Worm (Caenorhabditis elegans) whole organism, young adult: ENCODE results near the gene Y41D4A.6.

Experiments
- D2030.7 ChIP-seq: fragments of 200-800 bp; sonication (Bioruptor generic); IDR thresholded peaks from 2 replicates; pipeline ENCODE4 v1.3.6; 2022; ENCODE audit warnings: missing genetic modification reagents, missing genetic modification characterization, missing compliant biosample characterization
- F33H1.4 ChIP-seq: fragments of 200-800 bp; sonication (Bioruptor generic); IDR thresholded peaks from 2 replicates; pipeline ENCODE4 v1.3.6; 2022; ENCODE audit warnings: missing genetic modification reagents, missing genetic modification characterization, missing compliant biosample characterization
- F37B4.10 ChIP-seq: fragments of 200-800 bp; sonication (Bioruptor generic); IDR thresholded peaks from 2 replicates; pipeline ENCODE4 v1.3.6; 2022; ENCODE audit warnings: missing genetic modification characterization, missing compliant biosample characterization
- F52B5.7 ChIP-seq: sonication (generic microtip); optimal IDR thresholded peaks from 2 replicates; lab custom pipeline; 2016; ENCODE audit warnings: mild to moderate bottlenecking, missing genetic modification characterization, missing compliant biosample characterization
- Y53F4B.3 ChIP-seq: fragments of 200-800 bp; sonication (Bioruptor generic); IDR thresholded peaks from 2 replicates; pipeline ENCODE4 v1.3.6; 2022; ENCODE audit warnings: missing genetic modification reagents, missing genetic modification characterization, missing compliant biosample characterization
- aptf-3 ChIP-seq: fragments of 200-800 bp; sonication (Bioruptor generic); IDR thresholded peaks from 2 replicates; pipeline ENCODE4 v1.3.6; 2022; ENCODE audit warnings: missing genetic modification characterization, missing compliant biosample characterization
- atf-7 ChIP-seq: sonication (generic microtip); optimal IDR thresholded peaks from 2 replicates; lab custom pipeline; 2017; ENCODE audit warnings: mild to moderate bottlenecking, missing genetic modification characterization, missing compliant biosample characterization
- ceh-100 ChIP-seq: fragments of 200-800 bp; sonication (Bioruptor generic); IDR thresholded peaks from 2 replicates; pipeline ENCODE4 v1.3.6; 2022; ENCODE audit warnings: missing genetic modification reagents, missing genetic modification characterization, missing compliant biosample characterization
- ceh-91 ChIP-seq: fragments of 200-800 bp; sonication (Bioruptor generic); IDR thresholded peaks from 2 replicates; pipeline ENCODE4 v1.3.6; 2022; ENCODE audit warnings: missing genetic modification reagents, missing genetic modification characterization, missing compliant biosample characterization
- dox-1 ChIP-seq: fragments of 200-800 bp; sonication (Bioruptor generic); IDR thresholded peaks from 2 replicates; pipeline ENCODE4 v1.3.6; 2022; ENCODE audit warnings: missing genetic modification reagents, missing genetic modification characterization, missing compliant biosample characterization
- efl-1 ChIP-seq: fragments of 150-350 bp; optimal IDR thresholded peaks from 2 replicates; lab custom pipeline; 2014; ENCODE audit warnings: missing biosample characterization, missing genetic modification reagents, missing genetic modification characterization
- egl-18 ChIP-seq: fragments of 200-800 bp; sonication (Bioruptor generic); IDR thresholded peaks from 2 replicates; pipeline ENCODE4 v1.3.6; 2022; ENCODE audit warnings: missing genetic modification reagents, missing genetic modification characterization, missing compliant biosample characterization
- ekl-4 ChIP-seq: fragments of 200-800 bp; sonication (Bioruptor generic); IDR thresholded peaks from 2 replicates; pipeline ENCODE4 v1.3.6; 2022; ENCODE audit warnings: missing genetic modification reagents, missing genetic modification characterization, missing compliant biosample characterization
- gei-17 ChIP-seq: fragments of 200-800 bp; sonication (Bioruptor generic); optimal IDR thresholded peaks from 2 replicates; lab custom pipeline; 2018; ENCODE audit warnings: mild to moderate bottlenecking, missing genetic modification characterization, missing compliant biosample characterization
- him-1 ChIP-seq: sonication (generic microtip); optimal IDR thresholded peaks from 2 replicates; lab custom pipeline; 2016; ENCODE audit warnings: missing genotype, missing genetic modification reagents, missing genetic modification characterization, missing compliant biosample characterization
- let-607 ChIP-seq, 2 experiments: fragments of 200-800 bp in 1 of 2; sonication (Bioruptor generic) in 1 of 2; sonication (generic microtip) in 1 of 2; optimal IDR thresholded peaks; 2 replicates each; lab custom pipeline; 2016 to 2018; ENCODE audit warnings: mild to moderate bottlenecking in 2 of 2, missing compliant biosample characterization in 2 of 2, missing genetic modification characterization in 2 of 2, moderate library complexity in 2 of 2, missing genotype in 1 of 2
- lir-1 ChIP-seq: fragments of 200-800 bp; sonication (Bioruptor generic); conservative IDR thresholded peaks from 2 replicates; pipeline ENCODE4 v1.3.6; 2022; ENCODE audit warnings: missing genetic modification reagents, missing genetic modification characterization, missing compliant biosample characterization
- lsl-1 ChIP-seq: fragments of 200-800 bp; sonication (Bioruptor generic); optimal IDR thresholded peaks from 2 replicates; lab custom pipeline; 2018; ENCODE audit warnings: mild to moderate bottlenecking, missing genetic modification characterization, moderate library complexity, missing compliant biosample characterization
- madf-6 ChIP-seq: fragments of 200-800 bp; sonication (Bioruptor generic); IDR thresholded peaks from 2 replicates; pipeline ENCODE4 v1.3.6; 2022; ENCODE audit warnings: missing genetic modification reagents, missing genetic modification characterization, missing compliant biosample characterization
- madf-8 ChIP-seq: fragments of 200-800 bp; sonication (Bioruptor generic); conservative IDR thresholded peaks from 2 replicates; pipeline ENCODE4 v1.3.6; 2022; ENCODE audit warnings: missing genetic modification reagents, missing genetic modification characterization, missing compliant biosample characterization
- nhr-80 ChIP-seq: sonication (generic microtip); optimal IDR thresholded peaks from 2 replicates; lab custom pipeline; 2016; ENCODE audit warnings: missing genetic modification characterization, missing compliant biosample characterization
- rec-8 ChIP-seq, 2 experiments: sonication (generic microtip); optimal IDR thresholded peaks; 2 replicates each; lab custom pipeline; 2016; ENCODE audit warnings: mild to moderate bottlenecking in 2 of 2, missing genetic modification characterization in 2 of 2, missing genetic modification reagents in 2 of 2, missing genotype in 2 of 2, missing biosample characterization in 1 of 2, missing compliant biosample characterization in 1 of 2, moderate library complexity in 1 of 2
- unc-62 ChIP-seq: fragments of 150-350 bp; optimal IDR thresholded peaks from 2 replicates; lab custom pipeline; 2014; ENCODE audit warnings: missing biosample characterization, missing genetic modification reagents, missing genetic modification characterization
- xnd-1 ChIP-seq: sonication (generic microtip); optimal IDR thresholded peaks from 2 replicates; lab custom pipeline; 2016; ENCODE audit warnings: missing genotype, missing genetic modification reagents, missing genetic modification characterization, missing compliant biosample characterization
- zim-3 ChIP-seq: sonication (generic microtip); optimal IDR thresholded peaks from 2 replicates; lab custom pipeline; 2017; ENCODE audit warnings: mild to moderate bottlenecking, missing genetic modification characterization, moderate library complexity, missing compliant biosample characterization
- ztf-3 ChIP-seq: fragments of 200-800 bp; sonication (Bioruptor generic); optimal IDR thresholded peaks from 2 replicates; lab custom pipeline; 2018; ENCODE audit warnings: mild to moderate bottlenecking, missing genetic modification characterization, missing compliant biosample characterization

Gene Y41D4A.6

DNA sequence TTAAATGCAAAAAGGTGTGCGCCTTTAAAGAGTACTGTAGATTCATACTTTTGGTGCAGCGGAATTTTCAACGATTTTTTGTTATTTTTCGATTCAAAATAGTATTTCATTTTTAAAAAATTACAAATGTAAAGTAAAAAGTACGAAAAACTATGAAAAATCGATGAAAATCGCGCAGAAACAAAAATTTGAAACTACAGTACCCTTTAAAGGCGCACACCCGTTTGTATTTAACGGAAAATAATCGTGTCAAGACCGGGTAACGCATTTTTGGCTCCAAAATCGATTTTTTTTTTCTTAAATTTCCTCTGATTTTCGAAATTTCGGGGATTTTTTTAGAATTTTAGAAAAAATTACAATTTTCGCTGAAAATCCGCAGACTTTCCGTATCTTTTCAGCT lies 37.3 kb downstream of the Y41D4A.6 start:
- peak; percentile 23 for TF ChIP-seq efl-1 (GFP tag; lab: Kevin White, UChicago)
- TF ChIP-seq ceh-91 (GFP tag; lab: Robert Waterston, UW): peak; percentile 46; the same call in 1 of the 2 replicates
- TF ChIP-seq lsl-1: peak; percentile 92
- TF ChIP-seq zim-3: no peak
- no peak for TF ChIP-seq unc-62 (GFP tag; lab: Kevin White, UChicago)
- TF ChIP-seq let-607 (tag; optimal IDR thresholded peaks at IDR 0.05; lab: Kevin White, UChicago): no peak
- peak; percentile 77 for TF ChIP-seq F33H1.4 (GFP tag; lab: Robert Waterston, UW)
- peak; percentile 35; the same call in 1 of the 2 replicates for TF ChIP-seq madf-8
- peak; percentile 32; the same call in 1 of the 2 replicates for TF ChIP-seq D2030.7
- TF ChIP-seq madf-6 (GFP tag; lab: Robert Waterston, UW): peak; percentile 56
- peak; percentile 51 for TF ChIP-seq xnd-1

DNA sequence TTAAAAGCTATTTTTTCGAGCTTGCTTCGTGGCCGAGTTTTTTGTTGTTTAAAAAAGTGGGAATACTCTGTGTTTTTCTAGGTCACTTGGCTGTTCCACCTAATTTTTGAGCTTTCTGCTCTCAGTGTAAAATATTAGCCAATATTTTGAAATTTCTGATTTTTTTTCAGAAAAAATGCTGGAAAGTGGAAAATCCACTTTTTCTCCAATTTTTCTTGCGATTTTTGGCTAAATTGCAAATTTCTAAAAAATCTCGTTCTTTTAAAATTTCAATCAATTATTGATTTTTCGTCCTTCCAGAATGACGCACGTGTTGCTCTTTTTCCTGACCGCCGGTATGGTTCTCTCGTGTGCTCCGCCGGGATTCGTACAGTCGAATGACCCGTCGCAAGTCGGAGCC lies 38.3 kb downstream of the Y41D4A.6 start, which contains the start of gene K08D12.4:
TSS of gene K08D12.4 (plus strand) at position 301 of the 400 bp plus-strand sequence.
- TF ChIP-seq ekl-4 (GFP tag; lab: Robert Waterston, UW) (no peak), dox-1 (GFP tag; lab: Robert Waterston, UW) (no peak), ztf-3 (no peak), Y53F4B.3 (GFP tag; lab: Robert Waterston, UW) (no peak), atf-7 (tag; lab: Kevin White, UChicago) (no peak)

DNA sequence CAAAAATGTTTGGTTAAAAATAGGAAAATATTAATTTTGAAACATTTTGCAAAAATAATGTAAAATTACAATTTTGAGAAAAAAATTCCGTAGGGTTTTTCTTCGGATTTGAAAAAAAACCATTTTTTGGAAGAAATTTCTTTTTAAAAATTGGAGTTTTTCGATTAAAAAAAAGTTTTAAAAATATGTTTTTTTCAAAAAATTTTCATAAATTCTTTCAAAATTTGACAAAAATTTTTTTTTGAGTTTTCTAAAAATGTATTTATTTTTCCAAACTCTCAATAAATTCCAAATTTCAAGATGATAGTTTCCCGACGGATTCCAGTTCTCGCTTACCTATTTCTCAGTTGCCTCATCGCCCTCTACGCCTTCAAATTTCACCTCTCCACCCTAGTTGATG lies 45.7 kb downstream of the Y41D4A.6 start, which contains the start of gene bus-2:
TSS of gene bus-2 (plus strand) at position 301 of the 400 bp plus-strand sequence.
- no peak for TF ChIP-seq lir-1 (GFP tag; lab: Robert Waterston, UW)
- TF ChIP-seq Y53F4B.3 (GFP tag; lab: Robert Waterston, UW): no peak
- TF ChIP-seq, all 124 proteins: peak for 0

DNA sequence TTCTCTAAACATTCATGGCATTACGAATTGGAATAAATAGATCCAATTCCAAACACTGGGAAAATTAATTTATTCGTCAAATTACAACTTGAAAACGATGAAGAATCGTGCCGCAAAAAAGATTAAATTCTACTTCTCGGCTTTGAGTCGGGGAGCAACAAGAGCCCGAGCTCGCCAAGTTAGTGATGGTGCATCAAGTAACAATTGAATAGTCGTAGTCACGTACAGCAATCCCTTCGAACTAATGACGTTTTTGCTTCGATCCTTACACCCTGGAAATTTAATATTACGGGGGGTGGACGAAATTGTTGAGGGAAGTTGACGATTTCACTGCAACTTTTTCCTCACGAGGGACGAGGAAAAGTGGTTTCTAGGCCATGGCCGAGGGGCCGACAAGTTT lies 53.7 kb downstream of the Y41D4A.6 start:
- TF ChIP-seq let-607 (tag; optimal IDR thresholded peaks at IDR 0.05; lab: Kevin White, UChicago) (no peak), F52B5.7 (tag; lab: Kevin White, UChicago) (no peak), Y53F4B.3 (GFP tag; lab: Robert Waterston, UW) (no peak), egl-18 (GFP tag; lab: Robert Waterston, UW) (no peak), rec-8 (tag; optimal IDR thresholded peaks at IDR 0.05; lab: Kevin White, UChicago) (no peak), F37B4.10 (GFP tag; lab: Robert Waterston, UW) (no peak), him-1 (no peak), gei-17 (GFP tag; lab: Kevin White, UChicago) (no peak), aptf-3 (no peak), zim-3 (no peak), nhr-80 (tag; lab: Kevin White, UChicago) (no peak), ceh-100 (GFP tag; lab: Robert Waterston, UW) (no peak)
